Fruit fly (Drosophila melanogaster) whole organism, embryonic: Measurements from ENCODE around the gene CG8191.

ENCODE experiments used
- B-H2 ChIP-seq: fragments of 200-800 bp; sonication (Bioruptor generic); optimal IDR thresholded peaks from 2 replicates; lab custom pipeline; 2018; ENCODE audit warnings: missing biosample characterization, mild to moderate bottlenecking, missing genetic modification characterization
- BtbVII ChIP-seq: fragments of 200-800 bp; sonication (Bioruptor generic); optimal IDR thresholded peaks from 3 replicates; lab custom pipeline; 2017; ENCODE audit warnings: missing biosample characterization, mild to moderate bottlenecking, missing genetic modification characterization
- CG10366 ChIP-seq: fragments of 200-800 bp; sonication (Bioruptor generic); IDR thresholded peaks from 2 replicates; pipeline ENCODE4 v1.3.6; 2022; ENCODE audit warnings: missing biosample characterization, missing genetic modification characterization
- CG12155 ChIP-seq: fragments of 200-800 bp; sonication (Bioruptor generic); optimal IDR thresholded peaks from 3 replicates; lab custom pipeline; 2016; ENCODE audit warnings: missing biosample characterization, missing genetic modification characterization
- CG12219 ChIP-seq: fragments of 200-800 bp; sonication (Bioruptor generic); optimal IDR thresholded peaks from 3 replicates; lab custom pipeline; 2018; ENCODE audit warnings: missing biosample characterization, mild to moderate bottlenecking, missing genetic modification characterization
- CG1233 ChIP-seq: fragments of 200-800 bp; sonication (Bioruptor generic); optimal IDR thresholded peaks from 4 replicates; lab custom pipeline; 2018; ENCODE audit warnings: missing biosample characterization, mild to moderate bottlenecking, missing genetic modification characterization
- CG13296 ChIP-seq: fragments of 200-800 bp; sonication (Bioruptor generic); optimal IDR thresholded peaks from 3 replicates; lab custom pipeline; 2018; ENCODE audit warnings: missing biosample characterization, mild to moderate bottlenecking, missing genetic modification characterization
- CG13894 ChIP-seq: fragments of 200-800 bp; sonication (Bioruptor generic); optimal IDR thresholded peaks from 3 replicates; lab custom pipeline; 2018; ENCODE audit warnings: missing biosample characterization, mild to moderate bottlenecking, missing genetic modification characterization, moderate library complexity
- CG15011 ChIP-seq: fragments of 200-800 bp; sonication (Bioruptor generic); optimal IDR thresholded peaks from 3 replicates; lab custom pipeline; 2018; ENCODE audit warnings: missing biosample characterization, mild to moderate bottlenecking, missing genetic modification characterization
- CG15514 ChIP-seq: fragments of 200-800 bp; sonication (Bioruptor generic); optimal IDR thresholded peaks from 3 replicates; lab custom pipeline; 2017; ENCODE audit warnings: missing biosample characterization, missing genetic modification characterization, mild to moderate bottlenecking, moderate library complexity, missing genetic modification reagents
- CG16813 ChIP-seq: fragments of 200-800 bp; sonication (Bioruptor generic); IDR thresholded peaks from 3 replicates; pipeline ENCODE4 v1.3.6; 2022; ENCODE audit warnings: missing biosample characterization, missing genetic modification characterization; ENCODE audit not compliant: partially characterized antibody
- CG17361 ChIP-seq: fragments of 200-800 bp; sonication (Bioruptor generic); IDR thresholded peaks from 3 replicates; pipeline ENCODE4 v1.3.6; 2022; ENCODE audit warnings: missing biosample characterization, missing genetic modification characterization
- CG17385 ChIP-seq: fragments of 200-800 bp; sonication (Bioruptor generic); optimal IDR thresholded peaks from 3 replicates; lab custom pipeline; 2018; ENCODE audit warnings: missing biosample characterization, mild to moderate bottlenecking, missing genetic modification characterization
- CG2120 ChIP-seq: fragments of 200-800 bp; sonication (Bioruptor generic); optimal IDR thresholded peaks from 3 replicates; lab custom pipeline; 2016; ENCODE audit warnings: missing biosample characterization, missing genetic modification characterization
- CG2889 ChIP-seq: fragments of 200-800 bp; sonication (Bioruptor generic); IDR thresholded peaks from 3 replicates; pipeline ENCODE4 v1.3.6; 2022; ENCODE audit warnings: missing biosample characterization, missing genetic modification characterization
- CG5180 ChIP-seq: fragments of 200-800 bp; sonication (Bioruptor generic); optimal IDR thresholded peaks from 3 replicates; lab custom pipeline; 2017; ENCODE audit warnings: missing biosample characterization, missing genetic modification characterization, mild to moderate bottlenecking, moderate library complexity, missing genetic modification reagents
- CG7271 ChIP-seq: fragments of 200-800 bp; sonication (Bioruptor generic); optimal IDR thresholded peaks from 2 replicates; lab custom pipeline; 2018; ENCODE audit warnings: missing biosample characterization, mild to moderate bottlenecking, missing genetic modification characterization, moderate library complexity
- CG9727 ChIP-seq: fragments of 200-800 bp; sonication (Bioruptor generic); optimal IDR thresholded peaks from 3 replicates; lab custom pipeline; 2017; ENCODE audit warnings: missing biosample characterization, mild to moderate bottlenecking, missing genetic modification characterization
- Chrac-16 ChIP-seq: fragments of 200-800 bp; sonication (Bioruptor generic); optimal IDR thresholded peaks from 3 replicates; lab custom pipeline; 2016; ENCODE audit warnings: missing biosample characterization, missing genetic modification characterization
- Ets65A ChIP-seq: fragments of 200-800 bp; sonication (Bioruptor generic); peaks from one replicate; lab custom pipeline; 2016; ENCODE audit warnings: missing biosample characterization, missing genetic modification characterization
- Hey ChIP-seq: fragments of 200-800 bp; sonication (Bioruptor generic); optimal IDR thresholded peaks from 3 replicates; lab custom pipeline; 2018; ENCODE audit warnings: missing biosample characterization, mild to moderate bottlenecking, missing genetic modification characterization
- Ravus ChIP-seq: fragments of 200-800 bp; sonication (Bioruptor generic); IDR thresholded peaks from 2 replicates; pipeline ENCODE4 v1.3.6; 2022; ENCODE audit warnings: missing biosample characterization, missing genetic modification characterization
- Rx ChIP-seq: fragments of 200-800 bp; sonication (Bioruptor generic); IDR thresholded peaks from 2 replicates; pipeline ENCODE4 v1.3.6; 2022; ENCODE audit warnings: missing biosample characterization, missing genetic modification characterization
- Spps ChIP-seq: fragments of 200-800 bp; sonication (Bioruptor generic); optimal IDR thresholded peaks from 2 replicates; lab custom pipeline; 2018; ENCODE audit warnings: missing biosample characterization, mild to moderate bottlenecking, missing genetic modification characterization
- Sry-δ ChIP-seq: fragments of 200-800 bp; sonication (Bioruptor generic); optimal IDR thresholded peaks from 2 replicates; lab custom pipeline; 2016; ENCODE audit warnings: missing biosample characterization, missing genetic modification characterization
- TFAM ChIP-seq: fragments of 200-800 bp; sonication (Bioruptor generic); optimal IDR thresholded peaks from 2 replicates; lab custom pipeline; 2017; ENCODE audit warnings: missing biosample characterization, missing genetic modification characterization, inconsistent platforms
- bbx ChIP-seq: fragments of 200-800 bp; sonication (Bioruptor generic); IDR thresholded peaks from 2 replicates; pipeline ENCODE4 v1.3.6; 2022; ENCODE audit warnings: missing biosample characterization, missing genetic modification characterization; ENCODE audit not compliant: partially characterized antibody
- bsh ChIP-seq, 2 experiments: fragments of 200-800 bp; sonication (Bioruptor generic); optimal IDR thresholded peaks; 2 replicates each; lab custom pipeline; 2017 to 2018; ENCODE audit warnings: mild to moderate bottlenecking in 2 of 2, missing biosample characterization in 2 of 2, missing genetic modification characterization in 2 of 2, moderate library complexity in 1 of 2
- disco-r ChIP-seq: fragments of 200-800 bp; sonication (Bioruptor generic); optimal IDR thresholded peaks from 2 replicates; lab custom pipeline; 2016; ENCODE audit warnings: missing biosample characterization, missing genetic modification characterization
- dm ChIP-seq: fragments of 200-800 bp; sonication (Bioruptor generic); optimal IDR thresholded peaks from 3 replicates; lab custom pipeline; 2016; ENCODE audit warnings: missing biosample characterization, missing genetic modification characterization
- dmrt99B ChIP-seq: fragments of 200-800 bp; sonication (Bioruptor generic); optimal IDR thresholded peaks from 2 replicates; lab custom pipeline; 2018; ENCODE audit warnings: missing biosample characterization, mild to moderate bottlenecking, missing genetic modification characterization, moderate library complexity
- emc ChIP-seq: fragments of 200-800 bp; sonication (Bioruptor generic); optimal IDR thresholded peaks from 2 replicates; lab custom pipeline; 2016; ENCODE audit warnings: missing biosample characterization, missing genetic modification characterization
- gcm2 ChIP-seq: fragments of 200-800 bp; sonication (Bioruptor generic); optimal IDR thresholded peaks from 2 replicates; lab custom pipeline; 2016; ENCODE audit warnings: missing biosample characterization, missing genetic modification characterization
- gem ChIP-seq: fragments of 200-800 bp; sonication (Bioruptor generic); optimal IDR thresholded peaks from 2 replicates; lab custom pipeline; 2019; ENCODE audit warnings: missing biosample characterization, mild to moderate bottlenecking, missing genetic modification characterization, moderate library complexity
- ham ChIP-seq: fragments of 200-800 bp; sonication (Bioruptor generic); IDR thresholded peaks from 2 replicates; pipeline ENCODE4 v1.3.6; 2022; ENCODE audit warnings: missing biosample characterization, missing genetic modification characterization
- jumu ChIP-seq: fragments of 200-800 bp; sonication (Bioruptor generic); optimal IDR thresholded peaks from 3 replicates; lab custom pipeline; 2016; ENCODE audit warnings: missing biosample characterization, missing genetic modification characterization
- kay ChIP-seq: fragments of 200-800 bp; sonication (Bioruptor generic); optimal IDR thresholded peaks from 2 replicates; lab custom pipeline; 2016; ENCODE audit warnings: missing biosample characterization, missing genetic modification characterization
- lbe ChIP-seq: fragments of 200-800 bp; sonication (Bioruptor generic); optimal IDR thresholded peaks from 2 replicates; lab custom pipeline; 2016; ENCODE audit warnings: missing biosample characterization, mild to moderate bottlenecking, missing genetic modification characterization
- maf-S ChIP-seq: fragments of 200-800 bp; sonication (Bioruptor generic); optimal IDR thresholded peaks from 2 replicates; lab custom pipeline; 2016; ENCODE audit warnings: missing biosample characterization, missing genetic modification characterization
- pan ChIP-seq, 4 experiments: fragments of >200 bp in 3 of 4; fragments of 200-800 bp in 1 of 4; sonication (Bioruptor generic) in 1 of 4; optimal IDR thresholded peaks in 3 of 4; IDR thresholded peaks in 1 of 4; 2 replicates each; pipeline versions ENCODE4 v1.3.6 to Lab custom; 2017 to 2022; ENCODE audit warnings: missing biosample characterization in 2 of 4, missing genetic modification characterization in 2 of 4, mixed read lengths in 1 of 4
- pita ChIP-seq: fragments of 200-800 bp; sonication (Bioruptor generic); optimal IDR thresholded peaks from 2 replicates; lab custom pipeline; 2017; ENCODE audit warnings: missing biosample characterization, mild to moderate bottlenecking, missing genetic modification characterization
- run ChIP-seq: fragments of 200-800 bp; sonication (Bioruptor generic); optimal IDR thresholded peaks from 3 replicates; lab custom pipeline; 2018; ENCODE audit warnings: missing biosample characterization, mild to moderate bottlenecking, missing genetic modification characterization
- sc ChIP-seq, 3 experiments: fragments of >200 bp in 2 of 3; fragments of 200-800 bp in 1 of 3; sonication (Bioruptor generic) in 1 of 3; optimal IDR thresholded peaks; 2 replicates in 2 of 3; 3 replicates in 1 of 3; lab custom pipeline; 2017; ENCODE audit warnings: mild to moderate bottlenecking in 1 of 3, missing biosample characterization in 1 of 3, missing genetic modification characterization in 1 of 3, missing genetic modification reagents in 1 of 3
- slp2 ChIP-seq: fragments of 200-800 bp; sonication (Bioruptor generic); optimal IDR thresholded peaks from 2 replicates; lab custom pipeline; 2016; ENCODE audit warnings: missing biosample characterization, missing genetic modification characterization
- tin ChIP-seq: fragments of 200-800 bp; sonication (Bioruptor generic); optimal IDR thresholded peaks from 3 replicates; lab custom pipeline; 2016; ENCODE audit warnings: missing biosample characterization, missing genetic modification characterization
- tll ChIP-seq, 2 experiments: fragments of 200-800 bp in 1 of 2; fragments of >200 bp in 1 of 2; sonication (Bioruptor generic) in 1 of 2; optimal IDR thresholded peaks; 2 replicates each; lab custom pipeline; 2017 to 2019; ENCODE audit warnings: missing biosample characterization in 2 of 2, missing genetic modification characterization in 2 of 2, mild to moderate bottlenecking in 1 of 2, moderate library complexity in 1 of 2
- unc-4 ChIP-seq: fragments of 200-800 bp; sonication (Bioruptor generic); IDR thresholded peaks from 2 replicates; pipeline ENCODE4 v1.3.6; 2022; ENCODE audit warnings: missing biosample characterization, missing genetic modification characterization; ENCODE audit not compliant: partially characterized antibody
- wek ChIP-seq: fragments of 200-800 bp; sonication (Bioruptor generic); optimal IDR thresholded peaks from 3 replicates; lab custom pipeline; 2018; ENCODE audit warnings: missing biosample characterization, mild to moderate bottlenecking, missing genetic modification characterization, moderate library complexity

Gene CG8191

DNA sequence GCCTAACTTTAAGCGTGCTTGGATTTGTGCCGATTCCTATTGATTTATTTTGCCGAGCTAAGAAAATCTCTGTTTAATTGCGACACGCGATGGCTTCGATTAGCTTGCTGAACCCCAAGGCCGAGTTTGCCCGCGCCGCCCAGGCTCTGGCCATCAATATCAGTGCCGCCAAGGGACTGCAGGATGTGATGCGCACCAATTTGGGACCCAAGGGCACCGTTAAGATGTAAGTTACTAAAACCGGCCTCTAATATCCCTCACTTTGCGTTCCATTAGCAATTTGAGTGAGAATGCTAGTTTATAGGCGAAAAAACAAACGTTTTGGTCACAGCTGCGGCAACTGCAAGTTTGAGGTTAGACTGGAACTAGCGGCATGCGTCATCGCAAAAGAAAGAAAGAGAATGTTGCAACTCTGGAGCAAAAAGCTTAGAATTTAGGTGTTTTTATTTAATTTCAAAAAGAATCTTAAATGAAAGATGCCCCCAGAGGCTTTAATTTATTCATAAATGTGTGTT lies 14.8 kb downstream of the CG8191 start (continued):
- TF ChIP-seq dm (GFP tag; lab: Kevin White, UChicago), result peak; percentile 42
- no peak for TF ChIP-seq CG10366 (GFP tag; lab: Robert Waterston, UW)
- TF ChIP-seq unc-4, result 0 out of 2 replicates have a peak, but pooled peaks have one; percentile 9

DNA sequence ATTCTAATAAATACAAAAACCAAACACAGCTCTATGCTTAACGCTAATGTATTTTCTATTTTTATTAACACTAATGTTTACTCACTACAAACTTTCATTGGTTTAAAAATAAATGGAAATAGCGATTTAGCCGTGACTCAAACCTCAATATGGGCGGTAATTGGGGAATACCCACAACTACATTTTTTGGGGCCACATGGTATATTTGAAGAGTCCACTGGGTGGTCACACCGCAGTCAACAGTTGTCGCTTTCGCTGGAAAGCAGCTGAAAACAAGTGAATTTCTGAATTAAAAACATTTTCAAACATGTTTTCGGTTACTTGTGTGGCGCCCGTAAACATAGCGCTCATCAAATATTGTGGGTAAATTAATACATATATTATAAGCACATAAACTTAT lies 17.0 kb downstream of the CG8191 start, which contains the start of gene Mvd:
Mvd (plus strand) TSS at position 222 of the 400 bp plus-strand sequence.
- TF ChIP-seq BtbVII (GFP tag; lab: Kevin White, UChicago), result no peak
- TF ChIP-seq CG15011 (GFP tag; lab: Kevin White, UChicago), result no peak
- TF ChIP-seq kay, result no peak
- no peak for TF ChIP-seq CG17385
- TF ChIP-seq gcm2 (GFP tag; lab: Kevin White, UChicago), result no peak
- peak; percentile 45 for TF ChIP-seq bbx (GFP tag; lab: Robert Waterston, UW)
- no peak for TF ChIP-seq maf-S (GFP tag; lab: Kevin White, UChicago)
- TF ChIP-seq CG1233 (GFP tag; lab: Kevin White, UChicago), result no peak
- TF ChIP-seq TFAM (GFP tag; lab: Kevin White, UChicago), result no peak
- no peak for TF ChIP-seq CG13296
- TF ChIP-seq CG7271 (tag; lab: Kevin White, UChicago), result no peak
- TF ChIP-seq pan (optimal IDR thresholded peaks at IDR 0.05; lab: Kevin White, UChicago), result no peak
- no peak for TF ChIP-seq pan (GFP tag; optimal IDR thresholded peaks at IDR 0.05 in 1 of 2, IDR thresholded peaks at IDR 0.05 in 1 of 2)
- no peak for TF ChIP-seq gem (tag; lab: Kevin White, UChicago)
- TF ChIP-seq tll (GFP tag; optimal IDR thresholded peaks at IDR 0.05; lab: Kevin White, UChicago), result no peak
- TF ChIP-seq emc (GFP tag; lab: Kevin White, UChicago), result no peak
- no peak for TF ChIP-seq CG13894 (tag; lab: Kevin White, UChicago)
- no peak for TF ChIP-seq CG16813 (GFP tag; lab: Robert Waterston, UW)
- TF ChIP-seq lbe (GFP tag; lab: Kevin White, UChicago), result no peak
- TF ChIP-seq dmrt99B (tag; lab: Kevin White, UChicago), result no peak
- TF ChIP-seq slp2 (GFP tag; lab: Kevin White, UChicago), result no peak
- TF ChIP-seq Rx, result no peak
- no peak for TF ChIP-seq ham
- no peak for TF ChIP-seq Ravus (GFP tag; lab: Robert Waterston, UW)
- TF ChIP-seq B-H2 (GFP tag; lab: Kevin White, UChicago), result peak; percentile 10
- TF ChIP-seq CG15514 (GFP tag; lab: Kevin White, UChicago), result peak; percentile 81
- no peak for TF ChIP-seq disco-r (GFP tag; lab: Kevin White, UChicago)
- no peak for TF ChIP-seq sc (optimal IDR thresholded peaks at IDR 0.05; lab: Kevin White, UChicago)
- TF ChIP-seq sc (GFP tag; optimal IDR thresholded peaks at IDR 0.05; lab: Kevin White, UChicago), result no peak
- TF ChIP-seq Hey (tag; lab: Kevin White, UChicago), result no peak
- TF ChIP-seq CG9727 (GFP tag; lab: Kevin White, UChicago), result no peak
- TF ChIP-seq Chrac-16, result no peak
- no peak for TF ChIP-seq CG5180 (GFP tag; lab: Kevin White, UChicago)
- TF ChIP-seq bsh (GFP tag; optimal IDR thresholded peaks at IDR 0.05; lab: Kevin White, UChicago), result no peak
- no peak for TF ChIP-seq Spps
- TF ChIP-seq wek (GFP tag; lab: Kevin White, UChicago), result peak; percentile 99
- peak; percentile 53 for TF ChIP-seq Sry-δ (GFP tag; lab: Kevin White, UChicago)
- TF ChIP-seq Ets65A, result no peak
- TF ChIP-seq CG2889 (GFP tag; lab: Robert Waterston, UW), result no peak
- TF ChIP-seq CG17361 (GFP tag; lab: Robert Waterston, UW), result no peak
- no peak for TF ChIP-seq jumu (GFP tag; lab: Kevin White, UChicago)
- TF ChIP-seq pita (GFP tag; lab: Kevin White, UChicago), result peak; percentile 65
- TF ChIP-seq CG2120 (GFP tag; lab: Kevin White, UChicago), result no peak
- no peak for TF ChIP-seq CG12155 (GFP tag; lab: Kevin White, UChicago)
- no peak for TF ChIP-seq tin
- no peak for TF ChIP-seq CG12219 (GFP tag; lab: Kevin White, UChicago)
- no peak for TF ChIP-seq run (tag; lab: Kevin White, UChicago)
